Worm (Caenorhabditis elegans): ENCODE data around the gene R10D12.7.

DNA sequence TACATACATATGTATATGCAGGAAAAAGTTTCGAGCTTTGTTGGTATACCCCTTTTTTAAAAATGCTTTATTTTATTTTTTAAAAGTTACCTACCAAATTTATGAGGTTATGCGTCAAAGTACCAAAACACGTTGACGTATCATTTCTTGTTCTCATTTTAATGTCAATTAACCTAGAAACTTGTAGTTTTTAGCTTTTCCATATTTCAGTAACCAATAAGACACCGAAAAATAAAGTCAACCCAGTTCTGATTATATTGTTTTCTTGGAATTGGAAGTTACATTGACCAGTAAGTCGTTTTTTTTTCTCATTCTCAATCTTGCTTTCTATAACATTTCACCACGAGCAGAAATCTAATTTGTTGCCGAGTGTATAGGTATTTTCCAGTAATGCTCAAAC, 13.0 kb upstream of the R10D12.7 start, which contains the start of gene srw-145:
- TF ChIP-seq tbx-37 (GFP tag; conservative IDR thresholded peaks at IDR 0.05) (no peak), ets-7 (tag; optimal IDR thresholded peaks at IDR 0.05) (no peak), ama-1 (optimal IDR thresholded peaks at IDR 0.05) (no peak), scrt-1 (GFP tag; IDR thresholded peaks at IDR 0.05) (no peak), hmg-4 (GFP tag; optimal IDR thresholded peaks at IDR 0.05) (no peak)

Data from whole organism, early embryonic.